Worm (Caenorhabditis elegans) whole organism, young adult: ENCODE data around the gene C55A6.6.

ENCODE experiments used
- B0336.3 ChIP-seq: fragments of 200-800 bp; sonication (Bioruptor generic); IDR thresholded peaks from 2 replicates; pipeline ENCODE4 v1.3.6; 2022; ENCODE audit warnings: missing genetic modification characterization, missing compliant biosample characterization
- C06A6.2 ChIP-seq: fragments of 200-800 bp; sonication (Bioruptor generic); conservative IDR thresholded peaks from 2 replicates; pipeline ENCODE4 v1.3.6; 2022; ENCODE audit warnings: missing genetic modification characterization, missing compliant biosample characterization
- F23B12.7 ChIP-seq: sonication (generic microtip); optimal IDR thresholded peaks from 2 replicates; lab custom pipeline; 2017; ENCODE audit warnings: missing genetic modification characterization, mild to moderate bottlenecking, missing compliant biosample characterization, antibody characterized with exemption, moderate library complexity; ENCODE audit not compliant: insufficient read depth
- ceh-27 ChIP-seq: fragments of 200-800 bp; sonication (Bioruptor generic); optimal IDR thresholded peaks from 2 replicates; lab custom pipeline; 2018; ENCODE audit warnings: mild to moderate bottlenecking, missing genetic modification characterization, moderate library complexity, missing compliant biosample characterization
- dpl-1 ChIP-seq: fragments of 150-350 bp; optimal IDR thresholded peaks from 2 replicates; lab custom pipeline; 2014; ENCODE audit warnings: missing biosample characterization, missing genetic modification reagents, missing genetic modification characterization
- egl-18 ChIP-seq: fragments of 200-800 bp; sonication (Bioruptor generic); IDR thresholded peaks from 2 replicates; pipeline ENCODE4 v1.3.6; 2022; ENCODE audit warnings: missing genetic modification reagents, missing genetic modification characterization, missing compliant biosample characterization
- sdz-38 ChIP-seq: sonication (generic microtip); optimal IDR thresholded peaks from 2 replicates; lab custom pipeline; 2016; ENCODE audit warnings: missing genotype, missing genetic modification characterization, missing compliant biosample characterization
- sea-2 ChIP-seq: fragments of 200-800 bp; sonication (Bioruptor generic); IDR thresholded peaks from 2 replicates; pipeline ENCODE4 v1.3.6; 2022; ENCODE audit warnings: missing genetic modification characterization, missing compliant biosample characterization
- snpc-1.3 ChIP-seq: sonication (generic microtip); optimal IDR thresholded peaks from 2 replicates; lab custom pipeline; 2017; ENCODE audit warnings: missing genetic modification characterization, mild to moderate bottlenecking, missing compliant biosample characterization, antibody characterized with exemption, moderate library complexity, missing genotype, missing genetic modification reagents; ENCODE audit not compliant: insufficient read depth
- unc-62 ChIP-seq: fragments of 150-350 bp; optimal IDR thresholded peaks from 2 replicates; lab custom pipeline; 2014; ENCODE audit warnings: missing biosample characterization, missing genetic modification reagents, missing genetic modification characterization

DNA sequence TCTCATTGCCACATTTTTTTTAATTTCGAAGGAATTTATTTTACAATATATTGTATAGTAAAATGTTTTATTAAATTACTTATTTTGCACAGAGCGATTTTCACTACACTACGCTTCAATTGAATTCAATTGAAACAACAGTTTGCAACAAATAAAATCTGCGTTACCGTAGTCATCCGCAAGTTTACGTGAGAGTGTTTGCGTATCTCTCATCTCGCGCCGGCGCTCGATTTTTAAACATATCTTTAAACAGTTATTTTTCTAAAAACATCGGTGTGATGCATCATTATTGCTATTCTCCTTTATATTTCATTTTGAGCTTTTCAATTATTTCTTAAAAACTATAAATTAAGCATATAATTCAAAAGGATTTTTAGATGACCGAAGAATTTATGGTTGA is 39.7 kb upstream of the C55A6.6 start, which contains the start of gene duo-1:
- TF ChIP-seq egl-18 (GFP tag; lab: Robert Waterston, UW) (no peak), B0336.3 (GFP tag; lab: Robert Waterston, UW) (no peak), dpl-1 (GFP tag; lab: Kevin White, UChicago) (peak; percentile 82), unc-62 (GFP tag; lab: Kevin White, UChicago) (no peak), ceh-27 (GFP tag; lab: Kevin White, UChicago) (no peak), sea-2 (GFP tag; lab: Robert Waterston, UW) (no peak), snpc-1.3 (tag; lab: Kevin White, UChicago) (no peak), C06A6.2 (GFP tag; lab: Robert Waterston, UW) (no peak), F23B12.7 (tag; lab: Kevin White, UChicago) (no peak), sdz-38 (no peak)
